Worm (Caenorhabditis elegans) whole organism, young adult: ENCODE data around the gene rps-30.

Source experiments
- B0035.1 ChIP-seq: sonication (generic microtip); optimal IDR thresholded peaks from 2 replicates; lab custom pipeline; 2016; ENCODE audit warnings: missing genetic modification characterization, mild to moderate bottlenecking, missing compliant biosample characterization, missing genotype, missing genetic modification reagents
- B0261.1 ChIP-seq: sonication (generic microtip); optimal IDR thresholded peaks from 2 replicates; lab custom pipeline; 2016; ENCODE audit warnings: mild to moderate bottlenecking, missing genetic modification characterization, moderate library complexity, missing compliant biosample characterization
- B0336.3 ChIP-seq: fragments of 200-800 bp; sonication (Bioruptor generic); IDR thresholded peaks from 2 replicates; pipeline ENCODE4 v1.3.6; 2022; ENCODE audit warnings: missing genetic modification characterization, missing compliant biosample characterization
- D2030.7 ChIP-seq: fragments of 200-800 bp; sonication (Bioruptor generic); IDR thresholded peaks from 2 replicates; pipeline ENCODE4 v1.3.6; 2022; ENCODE audit warnings: missing genetic modification reagents, missing genetic modification characterization, missing compliant biosample characterization
- F10E7.11 ChIP-seq: sonication (generic microtip); optimal IDR thresholded peaks from 2 replicates; lab custom pipeline; 2017; ENCODE audit warnings: mild to moderate bottlenecking, missing genetic modification characterization, moderate library complexity, missing compliant biosample characterization
- F52B5.7 ChIP-seq: sonication (generic microtip); optimal IDR thresholded peaks from 2 replicates; lab custom pipeline; 2016; ENCODE audit warnings: mild to moderate bottlenecking, missing genetic modification characterization, missing compliant biosample characterization
- F55B11.4 ChIP-seq: sonication (generic microtip); optimal IDR thresholded peaks from 2 replicates; lab custom pipeline; 2016; ENCODE audit warnings: missing compliant biosample characterization, missing genetic modification characterization, borderline replicate concordance; ENCODE audit not compliant: insufficient read depth
- F57A8.1 ChIP-seq: fragments of 200-800 bp; sonication (Bioruptor generic); optimal IDR thresholded peaks from 2 replicates; lab custom pipeline; 2018; ENCODE audit warnings: mild to moderate bottlenecking, missing genetic modification characterization, moderate library complexity, missing compliant biosample characterization
- K11D2.4 ChIP-seq: fragments of 200-800 bp; sonication (Bioruptor generic); IDR thresholded peaks from 2 replicates; pipeline ENCODE4 v1.3.6; 2022; ENCODE audit warnings: missing genetic modification reagents, missing genetic modification characterization, missing compliant biosample characterization
- atf-7 ChIP-seq: sonication (generic microtip); optimal IDR thresholded peaks from 2 replicates; lab custom pipeline; 2017; ENCODE audit warnings: mild to moderate bottlenecking, missing genetic modification characterization, missing compliant biosample characterization
- athp-1 ChIP-seq: sonication (generic microtip); optimal IDR thresholded peaks from 2 replicates; lab custom pipeline; 2017; ENCODE audit warnings: mild to moderate bottlenecking, missing genetic modification characterization, missing compliant biosample characterization
- attf-6 ChIP-seq: fragments of 200-800 bp; sonication (Bioruptor generic); IDR thresholded peaks from 2 replicates; pipeline ENCODE4 v1.3.6; 2022; ENCODE audit warnings: missing genetic modification reagents, missing genetic modification characterization, missing compliant biosample characterization
- bed-2 ChIP-seq: fragments of 200-800 bp; sonication (Bioruptor generic); IDR thresholded peaks from 2 replicates; pipeline ENCODE4 v1.3.6; 2022; ENCODE audit warnings: missing genetic modification reagents, missing genetic modification characterization, missing compliant biosample characterization
- ceh-100 ChIP-seq: fragments of 200-800 bp; sonication (Bioruptor generic); IDR thresholded peaks from 2 replicates; pipeline ENCODE4 v1.3.6; 2022; ENCODE audit warnings: missing genetic modification reagents, missing genetic modification characterization, missing compliant biosample characterization
- ceh-58 ChIP-seq: fragments of 200-800 bp; sonication (Bioruptor generic); IDR thresholded peaks from 2 replicates; pipeline ENCODE4 v1.3.6; 2022; ENCODE audit warnings: missing genetic modification characterization, missing compliant biosample characterization
- ceh-91 ChIP-seq: fragments of 200-800 bp; sonication (Bioruptor generic); IDR thresholded peaks from 2 replicates; pipeline ENCODE4 v1.3.6; 2022; ENCODE audit warnings: missing genetic modification reagents, missing genetic modification characterization, missing compliant biosample characterization
- chd-7 ChIP-seq: sonication (generic microtip); optimal IDR thresholded peaks from 2 replicates; lab custom pipeline; 2016; ENCODE audit warnings: mild to moderate bottlenecking, missing genetic modification characterization, moderate library complexity, missing compliant biosample characterization
- die-1 ChIP-seq: sonication (generic microtip); optimal IDR thresholded peaks from 2 replicates; lab custom pipeline; 2016; ENCODE audit warnings: missing genotype, mild to moderate bottlenecking, missing genetic modification characterization, missing compliant biosample characterization
- dox-1 ChIP-seq: fragments of 200-800 bp; sonication (Bioruptor generic); IDR thresholded peaks from 2 replicates; pipeline ENCODE4 v1.3.6; 2022; ENCODE audit warnings: missing genetic modification reagents, missing genetic modification characterization, missing compliant biosample characterization
- dpff-1 ChIP-seq: sonication (generic microtip); optimal IDR thresholded peaks from 2 replicates; lab custom pipeline; 2017; ENCODE audit warnings: mild to moderate bottlenecking, missing genetic modification characterization, missing compliant biosample characterization
- egrh-3 ChIP-seq: fragments of 200-800 bp; sonication (Bioruptor generic); IDR thresholded peaks from 2 replicates; pipeline ENCODE4 v1.3.6; 2022; ENCODE audit warnings: missing genetic modification reagents, missing genetic modification characterization, missing compliant biosample characterization
- him-1 ChIP-seq: sonication (generic microtip); optimal IDR thresholded peaks from 2 replicates; lab custom pipeline; 2016; ENCODE audit warnings: missing genotype, missing genetic modification reagents, missing genetic modification characterization, missing compliant biosample characterization
- hmg-1.2 ChIP-seq: fragments of 200-800 bp; sonication (Bioruptor generic); IDR thresholded peaks from 2 replicates; pipeline ENCODE4 v1.3.6; 2022; ENCODE audit warnings: missing genetic modification reagents, missing genetic modification characterization, missing compliant biosample characterization
- hmg-20 ChIP-seq: fragments of 200-800 bp; sonication (Bioruptor generic); IDR thresholded peaks from 2 replicates; pipeline ENCODE4 v1.3.6; 2022; ENCODE audit warnings: missing genetic modification reagents, missing genetic modification characterization, missing compliant biosample characterization
- let-607 ChIP-seq, 2 experiments: fragments of 200-800 bp in 1 of 2; sonication (Bioruptor generic) in 1 of 2; sonication (generic microtip) in 1 of 2; optimal IDR thresholded peaks; 2 replicates each; lab custom pipeline; 2016 to 2018; ENCODE audit warnings: mild to moderate bottlenecking in 2 of 2, missing compliant biosample characterization in 2 of 2, missing genetic modification characterization in 2 of 2, moderate library complexity in 2 of 2, missing genotype in 1 of 2
- lin-54 ChIP-seq: fragments of 200-800 bp; sonication (Bioruptor generic); optimal IDR thresholded peaks from 2 replicates; lab custom pipeline; 2018; ENCODE audit warnings: mild to moderate bottlenecking, missing genetic modification characterization, missing compliant biosample characterization
- lir-1 ChIP-seq: fragments of 200-800 bp; sonication (Bioruptor generic); conservative IDR thresholded peaks from 2 replicates; pipeline ENCODE4 v1.3.6; 2022; ENCODE audit warnings: missing genetic modification reagents, missing genetic modification characterization, missing compliant biosample characterization
- lsy-27 ChIP-seq: sonication (generic microtip); optimal IDR thresholded peaks from 2 replicates; lab custom pipeline; 2017; ENCODE audit warnings: missing genetic modification characterization, mild to moderate bottlenecking, missing compliant biosample characterization, antibody characterized with exemption, missing genotype, borderline replicate concordance; ENCODE audit not compliant: insufficient read depth
- madf-3 ChIP-seq: fragments of 200-800 bp; sonication (Bioruptor generic); IDR thresholded peaks from 2 replicates; pipeline ENCODE4 v1.3.6; 2022; ENCODE audit warnings: missing genetic modification reagents, missing genetic modification characterization, missing compliant biosample characterization
- nhr-80 ChIP-seq: sonication (generic microtip); optimal IDR thresholded peaks from 2 replicates; lab custom pipeline; 2016; ENCODE audit warnings: missing genetic modification characterization, missing compliant biosample characterization
- nhr-90 ChIP-seq: sonication (generic microtip); optimal IDR thresholded peaks from 2 replicates; lab custom pipeline; 2016; ENCODE audit warnings: missing genotype, mild to moderate bottlenecking, missing genetic modification characterization, missing compliant biosample characterization
- sea-2 ChIP-seq: fragments of 200-800 bp; sonication (Bioruptor generic); IDR thresholded peaks from 2 replicates; pipeline ENCODE4 v1.3.6; 2022; ENCODE audit warnings: missing genetic modification characterization, missing compliant biosample characterization
- snpc-1.3 ChIP-seq: sonication (generic microtip); optimal IDR thresholded peaks from 2 replicates; lab custom pipeline; 2017; ENCODE audit warnings: missing genetic modification characterization, mild to moderate bottlenecking, missing compliant biosample characterization, antibody characterized with exemption, moderate library complexity, missing genotype, missing genetic modification reagents; ENCODE audit not compliant: insufficient read depth
- snpc-3.4 ChIP-seq: sonication (generic microtip); optimal IDR thresholded peaks from 2 replicates; lab custom pipeline; 2017; ENCODE audit warnings: missing genetic modification characterization, mild to moderate bottlenecking, missing compliant biosample characterization, antibody characterized with exemption, moderate library complexity, missing genotype, missing genetic modification reagents
- snpc-4 ChIP-seq, 5 experiments: fragments of 150-350 bp in 1 of 5; sonication (generic microtip) in 4 of 5; optimal IDR thresholded peaks; 2 replicates each; lab custom pipeline; 2014 to 2018; ENCODE audit warnings: missing genetic modification characterization in 5 of 5, missing biosample characterization in 3 of 5, antibody characterized with exemption in 2 of 5, mild to moderate bottlenecking in 2 of 5, missing compliant biosample characterization in 2 of 5, missing genotype in 2 of 5, moderate library complexity in 2 of 5, missing genetic modification reagents in 1 of 5
- sptf-2 ChIP-seq: fragments of 200-800 bp; sonication (Bioruptor generic); optimal IDR thresholded peaks from 2 replicates; lab custom pipeline; 2018; ENCODE audit warnings: mild to moderate bottlenecking, missing genetic modification characterization, missing compliant biosample characterization
- zfh-2 ChIP-seq: fragments of 200-800 bp; sonication (Bioruptor generic); conservative IDR thresholded peaks from 2 replicates; pipeline ENCODE4 v1.3.6; 2022; ENCODE audit warnings: missing genetic modification reagents, missing genetic modification characterization, missing compliant biosample characterization
- ztf-26 ChIP-seq: sonication (generic microtip); optimal IDR thresholded peaks from 2 replicates; lab custom pipeline; 2017; ENCODE audit warnings: missing genetic modification characterization, missing compliant biosample characterization
- ztf-28 ChIP-seq: fragments of 200-800 bp; sonication (Bioruptor generic); IDR thresholded peaks from 2 replicates; pipeline ENCODE4 v1.3.6; 2022; ENCODE audit warnings: missing genetic modification reagents, missing genetic modification characterization, missing compliant biosample characterization

The rps-30 gene

ce11 chrV:7734909-7735308 lies 41.5 kb upstream of the rps-30 start, which contains the start of gene clic-1 (continued):
- TF ChIP-seq lin-54 (GFP tag; lab: Kevin White, UChicago) (peak; percentile 91), egrh-3 (GFP tag; lab: Robert Waterston, UW) (no peak), F57A8.1 (GFP tag; lab: Kevin White, UChicago) (no peak), ztf-28 (GFP tag; lab: Robert Waterston, UW) (no peak), snpc-3.4 (tag; lab: Kevin White, UChicago) (no peak), madf-3 (GFP tag; lab: Robert Waterston, UW) (peak; percentile 98), nhr-80 (tag; lab: Kevin White, UChicago) (no peak), ceh-58 (no peak), B0336.3 (GFP tag; lab: Robert Waterston, UW) (no peak), dpff-1 (tag; lab: Kevin White, UChicago) (no peak), chd-7 (no peak), snpc-4 (GFP tag; optimal IDR thresholded peaks at IDR 0.05; lab: Kevin White, UChicago) (no peak), snpc-4 (tag; optimal IDR thresholded peaks at IDR 0.05; lab: Kevin White, UChicago) (no peak), B0035.1 (tag; lab: Kevin White, UChicago) (no peak), sptf-2 (GFP tag; lab: Kevin White, UChicago) (no peak), sea-2 (GFP tag; lab: Robert Waterston, UW) (no peak), D2030.7 (no peak), athp-1 (tag; lab: Kevin White, UChicago) (no peak), die-1 (no peak), F55B11.4 (tag; lab: Kevin White, UChicago) (no peak), let-607 (tag; optimal IDR thresholded peaks at IDR 0.05; lab: Kevin White, UChicago) (peak; percentile 79 to 82), ceh-100 (GFP tag; lab: Robert Waterston, UW) (no peak), K11D2.4 (GFP tag; lab: Robert Waterston, UW) (no peak)
- TF ChIP-seq, all 124 proteins: peak for 13

ce11 chrV:7735319-7735718 lies 41.1 kb upstream of the rps-30 start, which contains the start of gene srr-10:
TSS of gene srr-10 (plus strand) at chrV:7735619.
- no peak for TF ChIP-seq lsy-27 (tag; lab: Kevin White, UChicago)
- TF ChIP-seq zfh-2 (GFP tag; lab: Robert Waterston, UW): no peak
- no peak for TF ChIP-seq sptf-2 (GFP tag; lab: Kevin White, UChicago)
- no peak for TF ChIP-seq attf-6 (GFP tag; lab: Robert Waterston, UW)
- no peak for TF ChIP-seq D2030.7
- TF ChIP-seq ztf-28 (GFP tag; lab: Robert Waterston, UW): no peak
- TF ChIP-seq ceh-91 (GFP tag; lab: Robert Waterston, UW): no peak
- TF ChIP-seq sea-2 (GFP tag; lab: Robert Waterston, UW): no peak
- no peak for TF ChIP-seq ztf-26 (tag; lab: Kevin White, UChicago)
- TF ChIP-seq nhr-90 (tag; lab: Kevin White, UChicago): no peak
- TF ChIP-seq B0336.3 (GFP tag; lab: Robert Waterston, UW): no peak
- no peak for TF ChIP-seq F57A8.1 (GFP tag; lab: Kevin White, UChicago)
- no peak for TF ChIP-seq atf-7
- no peak for TF ChIP-seq F10E7.11 (tag; lab: Kevin White, UChicago)
- no peak for TF ChIP-seq lir-1 (GFP tag; lab: Robert Waterston, UW)
- TF ChIP-seq ceh-100 (GFP tag; lab: Robert Waterston, UW): no peak
- TF ChIP-seq him-1: no peak
- TF ChIP-seq ceh-58: no peak

ce11 chrV:7737710-7738109 lies 38.7 kb upstream of the rps-30 start, which contains the start of gene srr-9:
TSS of gene srr-9 (plus strand) at chrV:7738010.
- TF ChIP-seq B0261.1 (tag; lab: Kevin White, UChicago): no peak
- TF ChIP-seq hmg-20 (GFP tag; lab: Robert Waterston, UW): no peak
- TF ChIP-seq dox-1 (GFP tag; lab: Robert Waterston, UW): no peak
- TF ChIP-seq F52B5.7 (tag; lab: Kevin White, UChicago): no peak
- TF ChIP-seq bed-2 (GFP tag; lab: Robert Waterston, UW): no peak
- TF ChIP-seq F55B11.4 (tag; lab: Kevin White, UChicago): no peak
- TF ChIP-seq snpc-1.3: no peak
- TF ChIP-seq hmg-1.2: 0 out of 2 replicates have a peak, but pooled peaks have one; percentile 10
- TF ChIP-seq, all 124 proteins: peak for 1
